Worm (Caenorhabditis elegans): ENCODE measurements around the gene sre-24.

The sre-24 gene

ce11 chrV:2931252-2931651 lies 46.7 kb downstream of the sre-24 start, which contains the start of gene C31B8.1:
C31B8.1 (plus strand) TSS chrV:2931552.
- no peak for TF ChIP-seq nhr-28 (tag; optimal IDR thresholded peaks at IDR 0.05)
- no peak for TF ChIP-seq nhr-12 (tag; optimal IDR thresholded peaks at IDR 0.05)
- TF ChIP-seq skn-1 (tag; optimal IDR thresholded peaks at IDR 0.05), result no peak
- no peak for TF ChIP-seq R02D3.7 (tag; optimal IDR thresholded peaks at IDR 0.05)
- no peak for TF ChIP-seq nfya-1 (tag; optimal IDR thresholded peaks at IDR 0.05; ENCODE audit: insufficient read depth)
- TF ChIP-seq zag-1 (tag; optimal IDR thresholded peaks at IDR 0.05), result no peak
- TF ChIP-seq nhr-237 (tag; optimal IDR thresholded peaks at IDR 0.05), result no peak

ce11 chrV:2934075-2934474 lies 49.6 kb downstream of the sre-24 start, which contains the start of gene srh-247:
srh-247 (minus strand) TSS chrV:2934175.
- TF ChIP-seq lin-39 (tag; optimal IDR thresholded peaks at IDR 0.05), result no peak
- no peak for TF ChIP-seq aly-2 (tag; optimal IDR thresholded peaks at IDR 0.05)
- TF ChIP-seq elt-3 (tag; optimal IDR thresholded peaks at IDR 0.05), result no peak
- no peak for TF ChIP-seq nhr-28 (tag; optimal IDR thresholded peaks at IDR 0.05)
- no peak for TF ChIP-seq ztf-11 (tag; optimal IDR thresholded peaks at IDR 0.05)
- no peak for TF ChIP-seq jun-1 (tag; optimal IDR thresholded peaks at IDR 0.05)
- TF ChIP-seq eor-1 (tag; optimal IDR thresholded peaks at IDR 0.05), result no peak
- no peak for TF ChIP-seq mml-1 (tag; optimal IDR thresholded peaks at IDR 0.05)
